Worm (Caenorhabditis elegans): ENCODE data around the gene F42A10.7.

Gene F42A10.7

DNA sequence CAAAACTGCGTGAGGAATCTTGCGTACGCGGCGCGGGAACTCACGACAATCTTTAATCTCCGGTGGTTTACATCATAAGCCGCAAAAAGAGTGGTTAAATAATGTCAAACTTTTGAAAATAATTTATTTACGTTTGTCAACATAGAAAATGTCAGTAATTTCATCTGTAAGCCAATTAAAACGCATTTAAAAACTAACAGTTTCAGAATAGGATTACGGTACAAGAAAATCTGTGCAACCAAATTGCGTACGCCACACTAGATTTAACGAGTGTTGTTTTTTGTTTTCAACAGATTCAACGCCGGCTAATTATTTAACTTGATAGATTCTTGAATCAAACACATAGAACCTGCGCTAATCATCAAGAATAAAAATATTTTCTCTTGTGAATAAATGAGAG is 37.7 kb downstream of the F42A10.7 start (continued):
- TF ChIP-seq ama-1 (optimal IDR thresholded peaks at IDR 0.05), result no peak
- no peak for TF ChIP-seq ama-1 (GFP tag; optimal IDR thresholded peaks at IDR 0.05)
- no peak for TF ChIP-seq hmg-20 (GFP tag; IDR thresholded peaks at IDR 0.05)
- no peak for TF ChIP-seq madf-3 (GFP tag; IDR thresholded peaks at IDR 0.05)
- TF ChIP-seq mel-28 (tag; optimal IDR thresholded peaks at IDR 0.05; ENCODE audit: borderline replicate concordance), result no peak
- no peak for TF ChIP-seq F49E8.2 (tag; optimal IDR thresholded peaks at IDR 0.05; ENCODE audit: insufficient read depth)
- no peak for TF ChIP-seq pbrm-1 (GFP tag; IDR thresholded peaks at IDR 0.05)
- TF ChIP-seq mes-4 (tag; optimal IDR thresholded peaks at IDR 0.05), result no peak
- TF ChIP-seq B0336.3 (GFP tag; IDR thresholded peaks at IDR 0.05), result no peak
- no peak for TF ChIP-seq Y53G8AR.9 (GFP tag; conservative IDR thresholded peaks at IDR 0.05)
- no peak for TF ChIP-seq K12H6.12 (tag; optimal IDR thresholded peaks at IDR 0.05)
- peak; percentile 83 for TF ChIP-seq xnd-1 (tag; optimal IDR thresholded peaks at IDR 0.05)
- TF ChIP-seq somi-1 (GFP tag; optimal IDR thresholded peaks at IDR 0.05), result no peak
- TF ChIP-seq madf-8 (GFP tag; conservative IDR thresholded peaks at IDR 0.05), result peak; percentile 24; the same call in 1 of the 2 replicates
- no peak for TF ChIP-seq lag-1 (GFP tag; IDR thresholded peaks at IDR 0.05)
- no peak for TF ChIP-seq F37B4.10 (GFP tag; IDR thresholded peaks at IDR 0.05)
- TF ChIP-seq snpc-3.4 (tag; optimal IDR thresholded peaks at IDR 0.05), result peak; percentile 47
- TF ChIP-seq B0261.1 (tag; optimal IDR thresholded peaks at IDR 0.05), result no peak
- TF ChIP-seq die-1 (tag; optimal IDR thresholded peaks at IDR 0.05), result no peak
- TF ChIP-seq efl-1 (GFP tag; optimal IDR thresholded peaks at IDR 0.05), result no peak
- no peak for TF ChIP-seq bed-2 (GFP tag; IDR thresholded peaks at IDR 0.05)
- no peak for TF ChIP-seq ztf-6 (GFP tag; IDR thresholded peaks at IDR 0.05)
- TF ChIP-seq sea-2 (GFP tag; IDR thresholded peaks at IDR 0.05), result no peak
- no peak for TF ChIP-seq attf-3 (GFP tag; conservative IDR thresholded peaks at IDR 0.05)
- no peak for TF ChIP-seq egl-18 (GFP tag; IDR thresholded peaks at IDR 0.05)

ce11 chrIII:6139932-6140612 is 38.4 kb downstream of the F42A10.7 start:
- TF ChIP-seq nhr-80 (tag; optimal IDR thresholded peaks at IDR 0.05) (peak; percentile 36), ceh-100 (GFP tag; IDR thresholded peaks at IDR 0.05) (no peak), zfh-2 (GFP tag; conservative IDR thresholded peaks at IDR 0.05) (peak; percentile 44; the same call in 1 of the 2 replicates), hmg-1.2 (GFP tag; IDR thresholded peaks at IDR 0.05) (peak; percentile 38; the same call in 1 of the 2 replicates), T07F8.4 (tag; optimal IDR thresholded peaks at IDR 0.05) (no peak), K12H6.12 (tag; optimal IDR thresholded peaks at IDR 0.05) (peak; percentile 51), attf-6 (GFP tag; IDR thresholded peaks at IDR 0.05) (no peak), ceh-58 (GFP tag; IDR thresholded peaks at IDR 0.05) (no peak), somi-1 (GFP tag; optimal IDR thresholded peaks at IDR 0.05) (no peak), zim-3 (tag; optimal IDR thresholded peaks at IDR 0.05) (no peak)

DNA sequence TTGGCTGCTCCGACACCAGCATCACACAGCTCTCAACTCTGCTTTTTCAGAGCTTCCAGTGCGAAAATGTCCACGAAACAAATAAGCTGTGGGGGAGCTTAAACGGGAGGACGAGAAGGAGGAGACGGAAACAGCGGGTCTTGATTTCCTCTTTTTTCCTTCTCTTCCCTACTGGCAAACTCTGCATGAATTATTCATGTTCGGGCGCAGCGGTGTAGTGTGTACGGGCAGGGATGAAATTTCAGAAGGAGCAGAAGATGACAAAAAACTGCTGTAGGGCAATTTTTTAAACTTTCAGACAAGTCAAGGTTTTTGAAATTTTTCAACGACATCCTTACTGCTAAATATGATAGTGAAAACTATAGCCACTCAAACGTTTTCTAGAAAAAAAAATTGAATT is 39.2 kb downstream of the F42A10.7 start:
- TF ChIP-seq zfh-2 (GFP tag; conservative IDR thresholded peaks at IDR 0.05) (peak; percentile 20; the same call in 1 of the 2 replicates), tbp1 (GFP tag; optimal IDR thresholded peaks at IDR 0.05) (no peak)

DNA sequence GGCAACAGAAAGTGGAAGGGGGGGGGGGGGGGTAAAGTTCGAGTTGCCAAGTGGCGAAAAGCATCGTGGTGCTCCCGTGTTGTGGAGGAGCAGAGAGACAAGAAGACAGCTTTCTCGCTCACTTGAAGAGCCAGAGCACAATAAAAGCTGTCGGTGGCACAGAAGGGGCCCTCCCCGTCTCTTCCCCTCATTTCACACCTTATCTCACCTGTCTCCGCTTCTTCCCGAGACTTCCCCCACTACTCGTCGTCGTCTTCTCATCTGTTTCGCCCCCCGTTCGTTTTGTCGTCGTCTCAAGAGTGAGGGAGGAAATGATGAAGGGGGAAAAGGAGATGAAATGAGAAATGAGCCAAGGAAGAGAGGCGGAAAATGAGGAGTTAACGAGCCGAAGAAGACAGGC is 40.0 kb downstream of the F42A10.7 start:
- TF ChIP-seq egrh-3 (GFP tag; IDR thresholded peaks at IDR 0.05), result peak; percentile 56; the same call in 1 of the 2 replicates
- no peak for TF ChIP-seq F49E8.2 (tag; optimal IDR thresholded peaks at IDR 0.05; ENCODE audit: insufficient read depth)
- TF ChIP-seq hsf-1 (GFP tag; IDR thresholded peaks at IDR 0.05), result no peak
- no peak for TF ChIP-seq mcd-1 (GFP tag; IDR thresholded peaks at IDR 0.05)
- TF ChIP-seq zfh-2 (GFP tag; conservative IDR thresholded peaks at IDR 0.05), result peak; percentile 90
- peak; percentile 29; the same call in 1 of the 2 replicates for TF ChIP-seq dox-1 (GFP tag; IDR thresholded peaks at IDR 0.05)
- TF ChIP-seq somi-1 (GFP tag; optimal IDR thresholded peaks at IDR 0.05), result peak; percentile 40
- no peak for TF ChIP-seq hmg-20 (GFP tag; IDR thresholded peaks at IDR 0.05)
- TF ChIP-seq let-607 (tag; optimal IDR thresholded peaks at IDR 0.05), result no peak

Data from whole organism, young adult.